Fruit fly (Drosophila melanogaster) whole organism, embryonic: ENCODE results near the gene nesd.

Experiments
- Atf6 ChIP-seq: fragments of 200-800 bp; sonication (Bioruptor generic); IDR thresholded peaks from 2 replicates; pipeline ENCODE4 v1.3.6; 2022; ENCODE audit warnings: missing biosample characterization, missing genetic modification characterization
- B-H2 ChIP-seq: fragments of 200-800 bp; sonication (Bioruptor generic); optimal IDR thresholded peaks from 2 replicates; lab custom pipeline; 2018; ENCODE audit warnings: missing biosample characterization, mild to moderate bottlenecking, missing genetic modification characterization
- Blimp-1 ChIP-seq: fragments of 200-800 bp; sonication (Bioruptor generic); optimal IDR thresholded peaks from 3 replicates; lab custom pipeline; 2018; ENCODE audit warnings: missing biosample characterization, missing genetic modification characterization, mild to moderate bottlenecking, moderate library complexity, missing genetic modification reagents
- CG1024 ChIP-seq: fragments of 200-800 bp; sonication (Bioruptor generic); IDR thresholded peaks from 2 replicates; pipeline ENCODE4 v1.3.6; 2022; ENCODE audit warnings: missing biosample characterization, missing genetic modification characterization
- CG10274 ChIP-seq: fragments of 200-800 bp; sonication (Bioruptor generic); optimal IDR thresholded peaks from 3 replicates; lab custom pipeline; 2017; ENCODE audit warnings: missing biosample characterization, mild to moderate bottlenecking, missing genetic modification characterization
- CG10959 ChIP-seq: fragments of 200-800 bp; sonication (Bioruptor generic); IDR thresholded peaks from 2 replicates; pipeline ENCODE4 v1.3.6; 2022; ENCODE audit warnings: missing biosample characterization, missing genetic modification characterization
- CG11247 ChIP-seq: fragments of 200-800 bp; sonication (Bioruptor generic); IDR thresholded peaks from 2 replicates; pipeline ENCODE4 v1.3.6; 2022; ENCODE audit warnings: missing biosample characterization, missing genetic modification characterization
- CG12744 ChIP-seq: fragments of 200-800 bp; sonication (Bioruptor generic); optimal IDR thresholded peaks from 2 replicates; lab custom pipeline; 2016; ENCODE audit warnings: missing biosample characterization, missing genetic modification characterization
- CG13287 ChIP-seq: fragments of 200-800 bp; sonication (Bioruptor generic); IDR thresholded peaks from 2 replicates; pipeline ENCODE4 v1.3.6; 2022; ENCODE audit warnings: missing biosample characterization, missing genetic modification characterization; ENCODE audit not compliant: partially characterized antibody
- CG13624 ChIP-seq: fragments of 200-800 bp; sonication (Bioruptor generic); optimal IDR thresholded peaks from 2 replicates; lab custom pipeline; 2016; ENCODE audit warnings: missing biosample characterization, missing genetic modification characterization
- CG13775 ChIP-seq: fragments of 200-800 bp; sonication (Bioruptor generic); optimal IDR thresholded peaks from 3 replicates; lab custom pipeline; 2017; ENCODE audit warnings: missing biosample characterization, mild to moderate bottlenecking, missing genetic modification characterization
- CG14710 ChIP-seq: fragments of 200-800 bp; sonication (Bioruptor generic); optimal IDR thresholded peaks from 3 replicates; lab custom pipeline; 2019; ENCODE audit warnings: missing biosample characterization, mild to moderate bottlenecking, missing genetic modification characterization, moderate library complexity
- CG15269 ChIP-seq: fragments of 200-800 bp; sonication (Bioruptor generic); optimal IDR thresholded peaks from 2 replicates; lab custom pipeline; 2018; ENCODE audit warnings: missing biosample characterization, mild to moderate bottlenecking, missing genetic modification characterization, moderate library complexity
- CG1647 ChIP-seq: fragments of 200-800 bp; sonication (Bioruptor generic); optimal IDR thresholded peaks from 3 replicates; lab custom pipeline; 2016; ENCODE audit warnings: missing biosample characterization, missing genetic modification characterization
- CG17359 ChIP-seq: fragments of 200-800 bp; sonication (Bioruptor generic); optimal IDR thresholded peaks from 3 replicates; lab custom pipeline; 2018; ENCODE audit warnings: missing biosample characterization, mild to moderate bottlenecking, missing genetic modification characterization, moderate library complexity
- CG18476 ChIP-seq: fragments of 200-800 bp; sonication (Bioruptor generic); optimal IDR thresholded peaks from 2 replicates; lab custom pipeline; 2016; ENCODE audit warnings: missing biosample characterization, mild to moderate bottlenecking, missing genetic modification characterization
- CG2199 ChIP-seq: fragments of 200-800 bp; sonication (Bioruptor generic); IDR thresholded peaks from 3 replicates; pipeline ENCODE4 v1.3.6; 2022; ENCODE audit warnings: missing biosample characterization, missing genetic modification characterization
- CG2678 ChIP-seq: fragments of 200-800 bp; sonication (Bioruptor generic); optimal IDR thresholded peaks from 3 replicates; lab custom pipeline; 2019; ENCODE audit warnings: missing biosample characterization, mild to moderate bottlenecking, missing genetic modification characterization, moderate library complexity
- CG3065 ChIP-seq: fragments of 200-800 bp; sonication (Bioruptor generic); optimal IDR thresholded peaks from 2 replicates; lab custom pipeline; 2016; ENCODE audit warnings: missing biosample characterization, missing genetic modification characterization
- CG4328 ChIP-seq: fragments of 200-800 bp; sonication (Bioruptor generic); optimal IDR thresholded peaks from 3 replicates; lab custom pipeline; 2017; ENCODE audit warnings: missing biosample characterization, missing genetic modification reagents, missing genetic modification characterization
- CG4360 ChIP-seq: fragments of 200-800 bp; sonication (Bioruptor generic); IDR thresholded peaks from 2 replicates; pipeline ENCODE4 v1.3.6; 2022; ENCODE audit warnings: missing biosample characterization, missing genetic modification characterization
- CG6272 ChIP-seq: fragments of 200-800 bp; sonication (Bioruptor generic); IDR thresholded peaks from 2 replicates; pipeline ENCODE4 v1.3.6; 2022; ENCODE audit warnings: missing biosample characterization, missing genetic modification characterization
- CG7372 ChIP-seq: fragments of 200-800 bp; sonication (Bioruptor generic); IDR thresholded peaks from 2 replicates; pipeline ENCODE4 v1.3.6; 2022; ENCODE audit warnings: missing biosample characterization, missing genetic modification characterization
- E2f1 ChIP-seq: fragments of 200-800 bp; sonication (Bioruptor generic); IDR thresholded peaks from 2 replicates; pipeline ENCODE4 v1.3.6; 2022; ENCODE audit warnings: missing biosample characterization, missing genetic modification characterization
- Fer1 ChIP-seq: fragments of 200-800 bp; sonication (Bioruptor generic); optimal IDR thresholded peaks from 2 replicates; lab custom pipeline; 2017; ENCODE audit warnings: missing biosample characterization, mild to moderate bottlenecking, missing genetic modification characterization
- HmgZ ChIP-seq: fragments of 200-800 bp; sonication (Bioruptor generic); optimal IDR thresholded peaks from 2 replicates; lab custom pipeline; 2018; ENCODE audit warnings: missing biosample characterization, mild to moderate bottlenecking, missing genetic modification characterization
- NC2β ChIP-seq: fragments of 200-800 bp; sonication (Bioruptor generic); optimal IDR thresholded peaks from 2 replicates; lab custom pipeline; 2016; ENCODE audit warnings: missing biosample characterization, missing genetic modification characterization
- Nf-YA ChIP-seq: fragments of 200-800 bp; sonication (Bioruptor generic); IDR thresholded peaks from 2 replicates; pipeline ENCODE4 v1.3.6; 2022; ENCODE audit warnings: missing biosample characterization, missing genetic modification characterization
- Sox102F ChIP-seq: fragments of 200-800 bp; sonication (Bioruptor generic); optimal IDR thresholded peaks from 2 replicates; lab custom pipeline; 2018; ENCODE audit warnings: missing biosample characterization, mild to moderate bottlenecking, missing genetic modification characterization, moderate library complexity
- abd-A ChIP-seq: fragments of 200-800 bp; sonication (Bioruptor generic); optimal IDR thresholded peaks from 3 replicates; lab custom pipeline; 2019; ENCODE audit warnings: missing biosample characterization, mild to moderate bottlenecking, missing genetic modification characterization, moderate library complexity
- ara ChIP-seq: fragments of 200-800 bp; sonication (Bioruptor generic); IDR thresholded peaks from 2 replicates; pipeline ENCODE4 v1.3.6; 2022; ENCODE audit warnings: missing biosample characterization, missing genetic modification characterization
- bowl ChIP-seq: fragments of 200-800 bp; sonication (Bioruptor generic); IDR thresholded peaks from 2 replicates; pipeline ENCODE4 v1.3.6; 2022; ENCODE audit warnings: missing biosample characterization, missing genetic modification characterization
- cad ChIP-seq: fragments of >200 bp; optimal IDR thresholded peaks from 2 replicates; lab custom pipeline; 2017; ENCODE audit warnings: missing biosample characterization, missing genetic modification characterization
- cg ChIP-seq: fragments of 200-800 bp; sonication (Bioruptor generic); optimal IDR thresholded peaks from 3 replicates; lab custom pipeline; 2019; ENCODE audit warnings: missing biosample characterization, mild to moderate bottlenecking, missing genetic modification characterization, moderate library complexity
- croc ChIP-seq: fragments of 200-800 bp; sonication (Bioruptor generic); conservative IDR thresholded peaks from 3 replicates; pipeline ENCODE4 v1.3.6; 2022; ENCODE audit warnings: missing biosample characterization, missing genetic modification characterization
- da ChIP-seq: fragments of 200-800 bp; sonication (Bioruptor generic); optimal IDR thresholded peaks from 2 replicates; lab custom pipeline; 2016; ENCODE audit warnings: missing biosample characterization, missing genetic modification characterization
- dysf ChIP-seq: fragments of 200-800 bp; sonication (Bioruptor generic); IDR thresholded peaks from 3 replicates; pipeline ENCODE4 v1.3.6; 2022; ENCODE audit warnings: missing biosample characterization, missing genetic modification characterization
- ftz-f1 ChIP-seq: fragments of 200-800 bp; sonication (Bioruptor generic); optimal IDR thresholded peaks from 2 replicates; lab custom pipeline; 2016; ENCODE audit warnings: missing biosample characterization, missing genetic modification characterization
- ham ChIP-seq: fragments of 200-800 bp; sonication (Bioruptor generic); IDR thresholded peaks from 2 replicates; pipeline ENCODE4 v1.3.6; 2022; ENCODE audit warnings: missing biosample characterization, missing genetic modification characterization
- hbn ChIP-seq: fragments of 200-800 bp; sonication (Bioruptor generic); IDR thresholded peaks from 2 replicates; pipeline ENCODE4 v1.3.6; 2022; ENCODE audit warnings: missing biosample characterization, missing genetic modification characterization; ENCODE audit not compliant: partially characterized antibody
- klu ChIP-seq: fragments of 200-800 bp; sonication (Bioruptor generic); IDR thresholded peaks from 2 replicates; pipeline ENCODE4 v1.3.6; 2022; ENCODE audit warnings: missing biosample characterization, missing genetic modification characterization
- lab ChIP-seq: fragments of 200-800 bp; sonication (Bioruptor generic); optimal IDR thresholded peaks from 3 replicates; lab custom pipeline; 2017; ENCODE audit warnings: missing biosample characterization, missing genetic modification characterization, mild to moderate bottlenecking, moderate library complexity, missing genetic modification reagents
- pnt ChIP-seq: fragments of 200-800 bp; sonication (Bioruptor generic); optimal IDR thresholded peaks from 3 replicates; lab custom pipeline; 2016; ENCODE audit warnings: missing biosample characterization, missing genetic modification characterization
- rib ChIP-seq: fragments of 200-800 bp; sonication (Bioruptor generic); IDR thresholded peaks from 2 replicates; pipeline ENCODE4 v1.3.6; 2022; ENCODE audit warnings: missing biosample characterization, missing genetic modification characterization
- schlank ChIP-seq: fragments of 200-800 bp; sonication (Bioruptor generic); optimal IDR thresholded peaks from 2 replicates; lab custom pipeline; 2018; ENCODE audit warnings: missing biosample characterization, mild to moderate bottlenecking, missing genetic modification characterization
- sisA ChIP-seq: fragments of 200-800 bp; sonication (Bioruptor generic); IDR thresholded peaks from 2 replicates; pipeline ENCODE4 v1.3.6; 2022; ENCODE audit warnings: missing biosample characterization, missing genetic modification characterization
- slbo ChIP-seq: fragments of 200-800 bp; sonication (Bioruptor generic); IDR thresholded peaks from 2 replicates; pipeline ENCODE4 v1.3.6; 2022; ENCODE audit warnings: missing biosample characterization, missing genetic modification characterization
- tio ChIP-seq: fragments of 200-800 bp; sonication (Bioruptor generic); optimal IDR thresholded peaks from 2 replicates; lab custom pipeline; 2017; ENCODE audit warnings: missing biosample characterization, missing genetic modification characterization, inconsistent platforms
- zfh1 ChIP-seq: fragments of 200-800 bp; sonication (Bioruptor generic); IDR thresholded peaks from 3 replicates; pipeline ENCODE4 v1.3.6; 2022; ENCODE audit warnings: missing biosample characterization, missing genetic modification characterization

Gene nesd

dm6 chr2L:20120388-20121232 is 26.8 kb downstream of the nesd start (continued):
- TF ChIP-seq CG4360 (GFP tag; lab: Robert Waterston, UW) (no peak), lab (GFP tag; lab: Kevin White, UChicago) (peak; percentile 70), CG7372 (GFP tag; lab: Robert Waterston, UW) (peak; percentile 79), cg (GFP tag; lab: Kevin White, UChicago) (no peak), HmgZ (tag; lab: Kevin White, UChicago) (peak; percentile 66), klu (GFP tag; lab: Robert Waterston, UW) (peak; percentile 77), CG18476 (GFP tag; lab: Kevin White, UChicago) (peak; percentile 57), CG1647 (GFP tag; lab: Kevin White, UChicago) (peak; percentile 86), da (GFP tag; lab: Kevin White, UChicago) (peak; percentile 90), B-H2 (GFP tag; lab: Kevin White, UChicago) (peak; percentile 82), slbo (GFP tag; lab: Robert Waterston, UW) (peak; percentile 98), E2f1 (GFP tag; lab: Robert Waterston, UW) (peak; percentile 89), CG4328 (GFP tag; lab: Kevin White, UChicago) (peak; percentile 54), cad (GFP tag; lab: Kevin White, UChicago) (no peak), NC2β (GFP tag; lab: Kevin White, UChicago) (peak; percentile 94), ham (peak; percentile 18; the same call in 1 of the 2 replicates), sisA (GFP tag; lab: Robert Waterston, UW) (peak; percentile 98), hbn (GFP tag; lab: Robert Waterston, UW) (peak; percentile 55), CG13287 (peak; percentile 77), rib (GFP tag; lab: Robert Waterston, UW) (peak; percentile 61), CG14710 (tag; lab: Kevin White, UChicago) (peak; percentile 76), schlank (tag; lab: Kevin White, UChicago) (peak; percentile 21), CG17359 (peak; percentile 81), zfh1 (peak; percentile 96), pnt (GFP tag; lab: Kevin White, UChicago) (peak; percentile 96), CG1024 (peak; percentile 94), abd-A (tag; lab: Kevin White, UChicago) (no peak), CG6272 (GFP tag; lab: Robert Waterston, UW) (peak; percentile 86), Sox102F (peak; percentile 88), Atf6 (GFP tag; lab: Robert Waterston, UW) (peak; percentile 65), Nf-YA (peak; percentile 78), CG2199 (peak; percentile 94), ftz-f1 (GFP tag; lab: Kevin White, UChicago) (no peak), ara (GFP tag; lab: Robert Waterston, UW) (peak; percentile 80), Fer1 (GFP tag; lab: Kevin White, UChicago) (peak; percentile 49), CG10959 (GFP tag; lab: Robert Waterston, UW) (peak; percentile 94), croc (GFP tag; lab: Robert Waterston, UW) (peak; percentile 84; the same call in 2 of the 3 replicates), CG2678 (tag; lab: Kevin White, UChicago) (peak; percentile 74), CG13775 (peak; percentile 75), CG11247 (GFP tag; lab: Robert Waterston, UW) (peak; percentile 98), Blimp-1 (GFP tag; lab: Kevin White, UChicago) (peak; percentile 66), tio (GFP tag; lab: Kevin White, UChicago) (peak; percentile 76), dysf (GFP tag; lab: Robert Waterston, UW) (peak; percentile 93), CG12744 (peak; percentile 86), bowl (GFP tag; lab: Robert Waterston, UW) (no peak; the same call in 1 of the 2 replicates), CG15269 (tag; lab: Kevin White, UChicago) (peak; percentile 57), CG13624 (GFP tag; lab: Kevin White, UChicago) (peak; percentile 88), CG10274 (GFP tag; lab: Kevin White, UChicago) (peak; percentile 14), CG3065 (peak; percentile 70)
